Worm (Caenorhabditis elegans) whole organism, mixed stage, embryonic: ENCODE results near the gene T23B5.6.

Experiments
- lsy-2 ChIP-seq: fragments of 150-350 bp; optimal IDR thresholded peaks from 2 replicates; lab custom pipeline; 2014; ENCODE audit warnings: missing biosample characterization, missing genetic modification characterization
- nhr-12 ChIP-seq: fragments of 150-350 bp; optimal IDR thresholded peaks from 2 replicates; lab custom pipeline; 2014; ENCODE audit warnings: missing biosample characterization, missing genetic modification characterization
- nhr-28 ChIP-seq: fragments of 150-350 bp; optimal IDR thresholded peaks from 2 replicates; lab custom pipeline; 2014; ENCODE audit warnings: missing biosample characterization, missing genetic modification characterization
- pha-4 ChIP-seq: fragments of 150-350 bp; optimal IDR thresholded peaks from 2 replicates; lab custom pipeline; 2018; ENCODE audit warnings: missing biosample characterization, missing genetic modification reagents, missing genetic modification characterization
- snpc-4 ChIP-seq: fragments of 150-350 bp; optimal IDR thresholded peaks from 2 replicates; lab custom pipeline; 2014; ENCODE audit warnings: missing biosample characterization, missing genetic modification characterization

DNA sequence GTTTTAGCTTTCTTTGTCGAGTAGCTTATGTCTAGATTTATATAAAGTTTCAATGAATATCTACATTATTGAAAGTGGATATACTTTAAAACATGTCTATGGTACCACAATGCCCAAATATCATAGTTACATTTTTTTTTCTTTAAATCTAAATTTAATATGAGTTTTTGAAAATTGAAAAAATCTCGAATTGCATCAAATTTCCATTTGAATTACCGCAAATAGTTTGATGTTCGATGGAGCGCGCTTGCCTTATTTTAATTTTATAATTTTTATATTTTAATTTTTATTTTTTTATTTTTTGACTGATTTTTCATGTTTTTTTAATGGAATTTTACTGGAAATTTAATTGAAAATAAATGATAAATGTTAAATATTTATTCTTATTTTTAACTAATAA, 2.3 kb downstream of the T23B5.6 start, which contains the start of gene T23B5.4:
- TF ChIP-seq snpc-4 (tag; lab: Kevin White, UChicago): no peak
- TF ChIP-seq lsy-2 (tag; lab: Kevin White, UChicago): no peak
- no peak for TF ChIP-seq nhr-28 (tag; lab: Kevin White, UChicago)
- TF ChIP-seq nhr-12 (tag; lab: Kevin White, UChicago): no peak
- TF ChIP-seq pha-4: no peak
